Worm (Caenorhabditis elegans): Measurements from ENCODE around the gene srw-120.

DNA sequence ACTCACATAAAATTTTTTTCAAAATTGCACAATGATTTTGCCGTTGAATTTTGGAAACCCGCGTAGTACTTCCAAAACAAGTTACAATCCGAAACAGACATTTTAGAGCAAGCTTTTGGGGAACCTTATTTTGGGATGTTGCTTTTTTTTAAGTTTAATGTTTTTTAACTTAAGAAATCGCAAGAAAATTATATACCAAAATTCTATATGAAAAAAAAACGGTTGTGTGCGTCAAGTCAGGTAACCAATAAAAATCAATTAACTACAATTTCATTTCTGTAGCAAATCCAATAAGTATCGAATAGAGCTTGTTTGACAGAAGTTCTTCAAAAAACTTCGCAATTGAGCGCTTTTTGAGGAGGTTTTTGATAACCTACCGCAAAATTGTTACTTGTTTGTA, 12.7 kb downstream of the srw-120 start, which contains the start of gene srw-117:
- no peak for TF ChIP-seq elt-2 (tag; optimal IDR thresholded peaks at IDR 0.05)
- no peak for TF ChIP-seq Y22D7AL.16 (tag; optimal IDR thresholded peaks at IDR 0.05)
- no peak for TF ChIP-seq ceh-45 (GFP tag; IDR thresholded peaks at IDR 0.05)
- TF ChIP-seq nhr-11 (tag; optimal IDR thresholded peaks at IDR 0.05), result no peak
- TF ChIP-seq pqm-1 (tag; optimal IDR thresholded peaks at IDR 0.05), result no peak
- no peak for TF ChIP-seq nhr-232 (tag; optimal IDR thresholded peaks at IDR 0.05)
- no peak for TF ChIP-seq dmd-4 (tag; optimal IDR thresholded peaks at IDR 0.05; ENCODE audit: borderline replicate concordance)
- no peak for TF ChIP-seq pha-4 (tag; optimal IDR thresholded peaks at IDR 0.05)
- TF ChIP-seq pax-1 (tag; optimal IDR thresholded peaks at IDR 0.05), result no peak
- TF ChIP-seq hlh-13 (GFP tag; optimal IDR thresholded peaks at IDR 0.05), result no peak
- no peak for TF ChIP-seq ceh-22 (tag; optimal IDR thresholded peaks at IDR 0.05)
- TF ChIP-seq ama-1 (optimal IDR thresholded peaks at IDR 0.05), result no peak
- TF ChIP-seq lim-6 (tag; optimal IDR thresholded peaks at IDR 0.05), result no peak
- TF ChIP-seq ceh-2 (tag; optimal IDR thresholded peaks at IDR 0.05), result no peak
